Worm (Caenorhabditis elegans) whole organism, L4 larva: Measurements from ENCODE around the gene Y37E11AL.12.

Experiments used
- F26F4.8 ChIP-seq: fragments of 200-800 bp; sonication (Bioruptor generic); conservative IDR thresholded peaks from 2 replicates; pipeline ENCODE4 v1.3.6; 2022; ENCODE audit warnings: missing genetic modification characterization, missing compliant biosample characterization
- Y105C5A.15 ChIP-seq: fragments of 200-800 bp; sonication (Bioruptor generic); IDR thresholded peaks from 2 replicates; pipeline ENCODE4 v1.3.6; 2022; ENCODE audit warnings: missing genetic modification characterization, missing compliant biosample characterization
- ZK546.5 ChIP-seq, 2 experiments: sonication (generic microtip); optimal IDR thresholded peaks; 2 replicates each; lab custom pipeline; 2017; ENCODE audit warnings: missing biosample characterization in 2 of 2, missing genetic modification characterization in 2 of 2
- ceh-82 ChIP-seq: sonication (generic microtip); optimal IDR thresholded peaks from 2 replicates; lab custom pipeline; 2017; ENCODE audit warnings: missing biosample characterization, missing genetic modification characterization
- dve-1 ChIP-seq: sonication (generic microtip); optimal IDR thresholded peaks from 2 replicates; lab custom pipeline; 2017; ENCODE audit warnings: antibody characterized with exemption, mild to moderate bottlenecking, missing genetic modification characterization, missing compliant biosample characterization; ENCODE audit not compliant: insufficient read depth
- egl-27 ChIP-seq: sonication (generic microtip); optimal IDR thresholded peaks from 3 replicates; lab custom pipeline; 2017; ENCODE audit warnings: missing biosample characterization, missing genetic modification reagents, missing genetic modification characterization
- gei-8 ChIP-seq: fragments of 200-800 bp; sonication (Bioruptor generic); optimal IDR thresholded peaks from 2 replicates; lab custom pipeline; 2018; ENCODE audit warnings: mild to moderate bottlenecking, missing genetic modification characterization, missing compliant biosample characterization
- nhr-11 ChIP-seq: fragments of 150-350 bp; optimal IDR thresholded peaks from 2 replicates; lab custom pipeline; 2014; ENCODE audit warnings: missing biosample characterization, missing genetic modification characterization
- nhr-28 ChIP-seq: fragments of 150-350 bp; optimal IDR thresholded peaks from 2 replicates; lab custom pipeline; 2014; ENCODE audit warnings: missing biosample characterization, missing genetic modification characterization
- skn-1 ChIP-seq: fragments of 150-350 bp; optimal IDR thresholded peaks from 2 replicates; lab custom pipeline; 2014; ENCODE audit warnings: missing biosample characterization, missing genetic modification characterization
- unc-39 ChIP-seq: sonication (generic microtip); optimal IDR thresholded peaks from 2 replicates; lab custom pipeline; 2017; ENCODE audit warnings: missing biosample characterization, missing genetic modification characterization
- zag-1 ChIP-seq: fragments of 150-350 bp; optimal IDR thresholded peaks from 2 replicates; lab custom pipeline; 2014; ENCODE audit warnings: missing biosample characterization, missing genetic modification characterization
- ztf-11 ChIP-seq: fragments of 150-350 bp; optimal IDR thresholded peaks from 2 replicates; lab custom pipeline; 2014; ENCODE audit warnings: missing biosample characterization, missing genetic modification characterization

ce11 chrIV:3667796-3668195, 34.0 kb downstream of the Y37E11AL.12 start:
- TF ChIP-seq zag-1 (tag; lab: Kevin White, UChicago) (no peak), Y105C5A.15 (GFP tag; lab: Robert Waterston, UW) (no peak), egl-27 (no peak), F26F4.8 (GFP tag; lab: Robert Waterston, UW) (no peak), nhr-11 (no peak), unc-39 (no peak), ztf-11 (tag; lab: Kevin White, UChicago) (no peak), gei-8 (GFP tag; lab: Kevin White, UChicago) (no peak), skn-1 (tag; lab: Kevin White, UChicago) (no peak), ceh-82 (tag; lab: Kevin White, UChicago) (no peak), nhr-28 (tag; lab: Kevin White, UChicago) (no peak), ZK546.5 (tag; optimal IDR thresholded peaks at IDR 0.05; lab: Kevin White, UChicago) (no peak), dve-1 (tag; lab: Kevin White, UChicago) (no peak)
